Worm (Caenorhabditis elegans) whole organism, L4 larva: ENCODE data around the gene F17E9.15.
"Not testable (repeated sequence)": the region's sequence is repeated elsewhere in the genome, so short reads cannot be mapped to it uniquely, and the experiment has no call there.

Experiments
- R02D3.7 ChIP-seq: fragments of 150-350 bp; sonication (generic microtip); optimal IDR thresholded peaks from 3 replicates; lab custom pipeline; 2014; ENCODE audit warnings: missing biosample characterization, missing genetic modification characterization
- T26A8.4 ChIP-seq: fragments of 200-800 bp; sonication (Bioruptor generic); IDR thresholded peaks from 2 replicates; pipeline ENCODE4 v1.3.6; 2022; ENCODE audit warnings: missing genetic modification characterization, missing compliant biosample characterization
- Y5F2A.4 ChIP-seq: fragments of 200-800 bp; sonication (Bioruptor generic); optimal IDR thresholded peaks from 2 replicates; lab custom pipeline; 2018; ENCODE audit warnings: mild to moderate bottlenecking, missing genetic modification characterization, missing compliant biosample characterization
- ZK337.2 ChIP-seq: fragments of 200-800 bp; sonication (Bioruptor generic); IDR thresholded peaks from 2 replicates; pipeline ENCODE4 v1.3.6; 2022; ENCODE audit warnings: missing genetic modification reagents, missing genetic modification characterization, missing compliant biosample characterization
- ZK546.5 ChIP-seq, 2 experiments: sonication (generic microtip); optimal IDR thresholded peaks; 2 replicates each; lab custom pipeline; 2017; ENCODE audit warnings: missing biosample characterization in 2 of 2, missing genetic modification characterization in 2 of 2
- ceh-20 ChIP-seq: fragments of 200-800 bp; sonication (Bioruptor generic); IDR thresholded peaks from 2 replicates; pipeline ENCODE4 v1.3.6; 2022; ENCODE audit warnings: missing genetic modification reagents, missing genetic modification characterization, missing compliant biosample characterization
- ceh-28 ChIP-seq: fragments of 150-350 bp; optimal IDR thresholded peaks from 2 replicates; lab custom pipeline; 2014; ENCODE audit warnings: missing biosample characterization, missing genetic modification reagents, missing genetic modification characterization
- ceh-82 ChIP-seq: sonication (generic microtip); optimal IDR thresholded peaks from 2 replicates; lab custom pipeline; 2017; ENCODE audit warnings: missing biosample characterization, missing genetic modification characterization
- cey-2 ChIP-seq: sonication (generic microtip); optimal IDR thresholded peaks from 3 replicates; lab custom pipeline; 2017; ENCODE audit warnings: missing genetic modification characterization, mild to moderate bottlenecking, missing compliant biosample characterization, antibody characterized with exemption, borderline replicate concordance; ENCODE audit not compliant: insufficient read depth
- ctbp-1 ChIP-seq: fragments of 200-800 bp; sonication (Bioruptor generic); IDR thresholded peaks from 2 replicates; pipeline ENCODE4 v1.3.6; 2022; ENCODE audit warnings: missing genetic modification reagents, missing genetic modification characterization, missing compliant biosample characterization
- daf-16 ChIP-seq, 3 experiments: sonication (generic microtip); optimal IDR thresholded peaks; 2 replicates each; lab custom pipeline; 2016 to 2017; ENCODE audit warnings: missing genetic modification characterization in 3 of 3, missing genetic modification reagents in 3 of 3, mild to moderate bottlenecking in 2 of 3, missing compliant biosample characterization in 2 of 3, missing biosample characterization in 1 of 3, moderate library complexity in 1 of 3
- daf-19 ChIP-seq: fragments of 200-800 bp; sonication (Bioruptor generic); conservative IDR thresholded peaks from 2 replicates; pipeline ENCODE4 v1.3.6; 2022; ENCODE audit warnings: missing genetic modification characterization, missing compliant biosample characterization
- daf-8 ChIP-seq: fragments of 200-800 bp; sonication (Bioruptor generic); IDR thresholded peaks from 2 replicates; pipeline ENCODE4 v1.3.6; 2022; ENCODE audit warnings: missing genetic modification characterization, missing compliant biosample characterization
- dmd-6 ChIP-seq: fragments of 200-800 bp; sonication (Bioruptor generic); IDR thresholded peaks from 2 replicates; pipeline ENCODE4 v1.3.6; 2022; ENCODE audit warnings: missing genetic modification reagents, missing genetic modification characterization, missing compliant biosample characterization
- dmd-8 ChIP-seq: fragments of 200-800 bp; sonication (Bioruptor generic); IDR thresholded peaks from 2 replicates; pipeline ENCODE4 v1.3.6; 2022; ENCODE audit warnings: missing genetic modification characterization, missing compliant biosample characterization
- dmd-9 ChIP-seq: fragments of 200-800 bp; sonication (Bioruptor generic); IDR thresholded peaks from 2 replicates; pipeline ENCODE4 v1.3.6; 2022; ENCODE audit warnings: missing genetic modification reagents, missing genetic modification characterization, missing compliant biosample characterization
- dve-1 ChIP-seq: sonication (generic microtip); optimal IDR thresholded peaks from 2 replicates; lab custom pipeline; 2017; ENCODE audit warnings: antibody characterized with exemption, mild to moderate bottlenecking, missing genetic modification characterization, missing compliant biosample characterization; ENCODE audit not compliant: insufficient read depth
- egl-27 ChIP-seq: sonication (generic microtip); optimal IDR thresholded peaks from 3 replicates; lab custom pipeline; 2017; ENCODE audit warnings: missing biosample characterization, missing genetic modification reagents, missing genetic modification characterization
- fos-1 ChIP-seq: fragments of 150-350 bp; optimal IDR thresholded peaks from 2 replicates; lab custom pipeline; 2014; ENCODE audit warnings: missing biosample characterization, missing genetic modification characterization
- gei-8 ChIP-seq: fragments of 200-800 bp; sonication (Bioruptor generic); optimal IDR thresholded peaks from 2 replicates; lab custom pipeline; 2018; ENCODE audit warnings: mild to moderate bottlenecking, missing genetic modification characterization, missing compliant biosample characterization
- hmg-1.1 ChIP-seq: fragments of 200-800 bp; sonication (Bioruptor generic); IDR thresholded peaks from 2 replicates; pipeline ENCODE4 v1.3.6; 2022; ENCODE audit warnings: missing genetic modification reagents, missing genetic modification characterization, missing compliant biosample characterization
- jun-1 ChIP-seq: fragments of 150-350 bp; optimal IDR thresholded peaks from 2 replicates; lab custom pipeline; 2014; ENCODE audit warnings: missing biosample characterization, missing genetic modification reagents, missing genetic modification characterization
- lin-13 ChIP-seq: fragments of 150-350 bp; optimal IDR thresholded peaks from 2 replicates; lab custom pipeline; 2014; ENCODE audit warnings: missing biosample characterization, missing genetic modification reagents, missing genetic modification characterization
- lin-15B ChIP-seq: fragments of 150-350 bp; sonication (generic microtip); optimal IDR thresholded peaks from 3 replicates; lab custom pipeline; 2014; ENCODE audit warnings: missing biosample characterization, missing genetic modification characterization
- lin-38 ChIP-seq: fragments of 200-800 bp; sonication (Bioruptor generic); IDR thresholded peaks from 2 replicates; pipeline ENCODE4 v1.3.6; 2022; ENCODE audit warnings: missing genetic modification reagents, missing genetic modification characterization, missing compliant biosample characterization
- madf-5 ChIP-seq, 2 experiments: fragments of 200-800 bp; sonication (Bioruptor generic); IDR thresholded peaks; 2 replicates each; pipeline ENCODE4 v1.3.6; 2022; ENCODE audit warnings: missing compliant biosample characterization in 2 of 2, missing genetic modification characterization in 2 of 2
- mdl-1 ChIP-seq, 2 experiments: fragments of 150-350 bp in 1 of 2; sonication (generic microtip) in 1 of 2; optimal IDR thresholded peaks; 2 replicates each; lab custom pipeline; 2014 to 2017; ENCODE audit warnings: missing biosample characterization in 2 of 2, missing genetic modification characterization in 2 of 2
- mep-1 ChIP-seq: fragments of 150-350 bp; sonication (generic microtip); optimal IDR thresholded peaks from 3 replicates; lab custom pipeline; 2014; ENCODE audit warnings: missing biosample characterization, missing genetic modification characterization
- mxl-3 ChIP-seq: fragments of 200-800 bp; sonication (Bioruptor generic); optimal IDR thresholded peaks from 2 replicates; lab custom pipeline; 2018; ENCODE audit warnings: mild to moderate bottlenecking, missing genetic modification characterization, missing compliant biosample characterization
- nhr-41 ChIP-seq: fragments of 200-800 bp; sonication (Bioruptor generic); IDR thresholded peaks from 2 replicates; pipeline ENCODE4 v1.3.6; 2022; ENCODE audit warnings: missing genetic modification reagents, missing genetic modification characterization, missing compliant biosample characterization
- nhr-48 ChIP-seq: sonication (generic microtip); optimal IDR thresholded peaks from 2 replicates; lab custom pipeline; 2016; ENCODE audit warnings: mild to moderate bottlenecking, missing genetic modification characterization, missing compliant biosample characterization
- nhr-77 ChIP-seq: fragments of 150-350 bp; optimal IDR thresholded peaks from 2 replicates; lab custom pipeline; 2014; ENCODE audit warnings: missing biosample characterization, missing genetic modification characterization
- snpc-4 ChIP-seq: fragments of 150-350 bp; optimal IDR thresholded peaks from 2 replicates; lab custom pipeline; 2014; ENCODE audit warnings: missing biosample characterization, missing genetic modification characterization
- unc-62 ChIP-seq, 3 experiments: fragments of 150-350 bp in 1 of 3; sonication (generic microtip); optimal IDR thresholded peaks in 2 of 3; peaks in 1 of 3; 1 replicate in 1 of 3; 2 replicates in 2 of 3; lab custom pipeline; 2014 to 2017; ENCODE audit warnings: missing biosample characterization in 3 of 3, missing genetic modification characterization in 3 of 3, missing genetic modification reagents in 3 of 3, missing genotype in 1 of 3
- vab-7 ChIP-seq: fragments of 200-800 bp; sonication (Bioruptor generic); IDR thresholded peaks from 2 replicates; pipeline ENCODE4 v1.3.6; 2022; ENCODE audit warnings: missing genetic modification reagents, missing genetic modification characterization, missing compliant biosample characterization
- zfp-2 ChIP-seq: sonication (generic microtip); optimal IDR thresholded peaks from 2 replicates; lab custom pipeline; 2016; ENCODE audit warnings: mild to moderate bottlenecking, missing genetic modification characterization, missing compliant biosample characterization
- ztf-7 ChIP-seq: fragments of 150-350 bp; optimal IDR thresholded peaks from 2 replicates; lab custom pipeline; 2014; ENCODE audit warnings: missing biosample characterization, missing genetic modification characterization

Gene F17E9.15

ce11 chrIV:8342385-8342784 is 4.8 kb upstream of the F17E9.15 start, which contains the start of gene lgc-5:
TSS of gene lgc-5 (plus strand) at chrIV:8342685.
- no peak for TF ChIP-seq egl-27
- no peak for TF ChIP-seq dve-1
- TF ChIP-seq ceh-28 = no peak
- TF ChIP-seq cey-2 (tag; lab: Kevin White, UChicago) = no peak
- no peak for TF ChIP-seq mxl-3 (GFP tag; lab: Kevin White, UChicago)
- no peak for TF ChIP-seq R02D3.7 (tag; lab: Kevin White, UChicago)
- no peak for TF ChIP-seq ceh-20 (GFP tag; lab: Robert Waterston, UW)
- TF ChIP-seq mdl-1 (tag; optimal IDR thresholded peaks at IDR 0.05; lab: Kevin White, UChicago) = no peak
- no peak for TF ChIP-seq dmd-8
- TF ChIP-seq nhr-77 (tag; lab: Kevin White, UChicago) = no peak
- no peak for TF ChIP-seq jun-1 (tag; lab: Kevin White, UChicago)
- no peak for TF ChIP-seq lin-38 (GFP tag; lab: Robert Waterston, UW)
- no peak for TF ChIP-seq madf-5 (GFP tag; IDR thresholded peaks at IDR 0.05; lab: Robert Waterston, UW)
- no peak for TF ChIP-seq snpc-4 (tag; lab: Kevin White, UChicago)
- no peak for TF ChIP-seq vab-7 (GFP tag; lab: Robert Waterston, UW)

- no peak for TF ChIP-seq daf-16 (GFP tag; optimal IDR thresholded peaks at IDR 0.05; lab: Kevin White, UChicago)
- no peak for TF ChIP-seq daf-16 (tag; optimal IDR thresholded peaks at IDR 0.05; lab: Kevin White, UChicago)
- peak in 1 of 2 experiments; percentile 34 for TF ChIP-seq unc-62 (GFP tag; optimal IDR thresholded peaks at IDR 0.05 in 1 of 2; lab: Kevin White, UChicago)
- TF ChIP-seq unc-62 (tag; optimal IDR thresholded peaks at IDR 0.05; lab: Kevin White, UChicago) = no peak
These were observed 1.7 kb upstream of the F17E9.15 start, which contains the start of gene F17E9.5 for ce11 chrIV:8345518-8345917. TSS of gene F17E9.5 (plus strand) at chrIV:8345818.

- TF ChIP-seq ceh-82 (tag; lab: Kevin White, UChicago) (no peak), ctbp-1 (GFP tag; lab: Robert Waterston, UW) (no peak)
These were observed 855 bp downstream of the F17E9.15 start, which contains the start of gene F17E9.4 for ce11 chrIV:8348073-8348472. TSS of gene F17E9.4 (plus strand) at chrIV:8348373.

- TF ChIP-seq dve-1; T26A8.4; gei-8 (GFP tag; lab: Kevin White, UChicago): not testable (repeated sequence)
These were observed 4.8 kb downstream of the F17E9.15 start, which contains the start of gene F17E9.16 for ce11 chrIV:8352036-8352435. TSS of gene F17E9.16 (plus strand) at chrIV:8352336.

- TF ChIP-seq daf-8 (GFP tag; lab: Robert Waterston, UW) = no peak
- TF ChIP-seq zfp-2 = no peak
- TF ChIP-seq lin-15B (tag; lab: Kevin White, UChicago) = no peak
- no peak for TF ChIP-seq hmg-1.1 (GFP tag; lab: Robert Waterston, UW)
- TF ChIP-seq daf-16 (GFP tag; optimal IDR thresholded peaks at IDR 0.05; lab: Kevin White, UChicago) = no peak
- TF ChIP-seq daf-16 (tag; optimal IDR thresholded peaks at IDR 0.05; lab: Kevin White, UChicago) = no peak
- no peak for TF ChIP-seq fos-1 (tag; lab: Kevin White, UChicago)
These were observed 7.4 kb downstream of the F17E9.15 start, which contains the start of gene F17E9.3 for ce11 chrIV:8354572-8354971. TSS of gene F17E9.3 (plus strand) at chrIV:8354872.

- TF ChIP-seq jun-1 (tag; lab: Kevin White, UChicago) (no peak), lin-38 (GFP tag; lab: Robert Waterston, UW) (no peak), mep-1 (tag; lab: Kevin White, UChicago) (no peak), ZK546.5 (tag; optimal IDR thresholded peaks at IDR 0.05; lab: Kevin White, UChicago) (no peak), ceh-28 (no peak), unc-62 (GFP tag; optimal IDR thresholded peaks at IDR 0.05 in 1 of 2; lab: Kevin White, UChicago) (no peak), unc-62 (tag; optimal IDR thresholded peaks at IDR 0.05; lab: Kevin White, UChicago) (no peak), nhr-48 (tag; lab: Kevin White, UChicago) (no peak), ztf-7 (no peak), dmd-6 (GFP tag; lab: Robert Waterston, UW) (no peak), Y5F2A.4 (GFP tag; lab: Kevin White, UChicago) (no peak), daf-19 (GFP tag; lab: Robert Waterston, UW) (no peak), ZK337.2 (no peak), nhr-77 (tag; lab: Kevin White, UChicago) (no peak), ctbp-1 (GFP tag; lab: Robert Waterston, UW) (no peak), lin-13 (GFP tag; lab: Kevin White, UChicago) (no peak), nhr-41 (GFP tag; lab: Robert Waterston, UW) (no peak), dmd-9 (GFP tag; lab: Robert Waterston, UW) (no peak)
These were observed 8.4 kb downstream of the F17E9.15 start, which contains the start of the genes F17E9.2 and col-116 for ce11 chrIV:8355592-8355991. TSS of gene F17E9.2 (plus strand) at chrIV:8355892. TSS of gene col-116 (plus strand) at chrIV:8355906.
